Fruit fly (Drosophila melanogaster): ENCODE measurements around the gene moi.

Gene moi

dm6 chr3R:18215300-18215699 lies 40.0 kb upstream of the moi start (continued):
- TF ChIP-seq toy (GFP tag; IDR thresholded peaks at IDR 0.05) (no peak), sr (GFP tag; IDR thresholded peaks at IDR 0.05) (no peak), ind (GFP tag; optimal IDR thresholded peaks at IDR 0.05) (peak; percentile 53), CG12744 (GFP tag; optimal IDR thresholded peaks at IDR 0.05) (no peak), lola (GFP tag; optimal IDR thresholded peaks at IDR 0.05) (no peak), CoRest (tag; optimal IDR thresholded peaks at IDR 0.05) (peak; percentile 37), dysf (GFP tag; IDR thresholded peaks at IDR 0.05) (no peak), ttk (GFP tag; IDR thresholded peaks at IDR 0.05) (no peak), Doc3 (GFP tag; IDR thresholded peaks at IDR 0.05; ENCODE audit: partially characterized antibody) (peak; percentile 88), salm (tag; optimal IDR thresholded peaks at IDR 0.05) (no peak), tap (tag; optimal IDR thresholded peaks at IDR 0.05) (no peak), CG11723 (GFP tag; optimal IDR thresholded peaks at IDR 0.05) (no peak), az2 (GFP tag; optimal IDR thresholded peaks at IDR 0.05) (peak; percentile 35), ham (GFP tag; IDR thresholded peaks at IDR 0.05) (no peak), Pdp1 (GFP tag; optimal IDR thresholded peaks at IDR 0.05) (peak in 1 of 2 experiments; percentile 40), CG4820 (GFP tag; optimal IDR thresholded peaks at IDR 0.05) (no peak), MBD-R2 (GFP tag; IDR thresholded peaks at IDR 0.05) (peak; percentile 57), CG8388 (GFP tag; optimal IDR thresholded peaks at IDR 0.05) (no peak), Neu2 (GFP tag; optimal IDR thresholded peaks at IDR 0.05; ENCODE audit: borderline replicate concordance) (no peak), her (GFP tag; optimal IDR thresholded peaks at IDR 0.05) (no peak), aop (GFP tag; IDR thresholded peaks at IDR 0.05) (no peak), Fer3 (tag; optimal IDR thresholded peaks at IDR 0.05) (no peak), CG7745 (tag; optimal IDR thresholded peaks at IDR 0.05) (no peak), CG18476 (GFP tag; optimal IDR thresholded peaks at IDR 0.05) (no peak), CG17328 (GFP tag; IDR thresholded peaks at IDR 0.05) (no peak), stwl (tag; optimal IDR thresholded peaks at IDR 0.05) (peak; percentile 67), Gug (GFP tag; IDR thresholded peaks at IDR 0.05) (no peak), jing (GFP tag; optimal IDR thresholded peaks at IDR 0.05) (no peak), pnt (GFP tag; optimal IDR thresholded peaks at IDR 0.05) (no peak), CG3281 (GFP tag; optimal IDR thresholded peaks at IDR 0.05) (no peak), ac (GFP tag; optimal IDR thresholded peaks at IDR 0.05) (no peak), CG7372 (GFP tag; IDR thresholded peaks at IDR 0.05) (no peak), CG16863 (GFP tag; optimal IDR thresholded peaks at IDR 0.05) (peak; percentile 12), ssp (GFP tag; IDR thresholded peaks at IDR 0.05) (no peak), Tbp (GFP tag; optimal IDR thresholded peaks at IDR 0.05) (no peak), gcm2 (GFP tag; optimal IDR thresholded peaks at IDR 0.05) (no peak), tup (GFP tag; optimal IDR thresholded peaks at IDR 0.05) (no peak), Rfx (GFP tag; IDR thresholded peaks at IDR 0.05) (peak; percentile 54), ash1 (GFP tag; optimal IDR thresholded peaks at IDR 0.05) (no peak), wek (GFP tag; optimal IDR thresholded peaks at IDR 0.05) (no peak), CG13624 (GFP tag; optimal IDR thresholded peaks at IDR 0.05) (no peak), Hr51 (GFP tag; optimal IDR thresholded peaks at IDR 0.05) (peak in 1 of 2 experiments; percentile 19), fd96Cb (tag; optimal IDR thresholded peaks at IDR 0.05) (peak; percentile 3), CG9876 (GFP tag; optimal IDR thresholded peaks at IDR 0.05) (peak; percentile 26), CG10543 (GFP tag; optimal IDR thresholded peaks at IDR 0.05) (no peak), CG18599 (GFP tag; optimal IDR thresholded peaks at IDR 0.05) (peak; percentile 7), sima (GFP tag; optimal IDR thresholded peaks at IDR 0.05) (no peak), CG3847 (GFP tag; IDR thresholded peaks at IDR 0.05) (no peak), lilli (GFP tag; optimal IDR thresholded peaks at IDR 0.05) (peak; percentile 68), CG11560 (tag; IDR thresholded peaks at IDR 0.05) (no peak), sc (optimal IDR thresholded peaks at IDR 0.05) (no peak), sc (GFP tag; optimal IDR thresholded peaks at IDR 0.05) (no peak)

All from whole organism, embryonic.